Worm (Caenorhabditis elegans): ENCODE results near the gene fbxa-60.

Gene fbxa-60

ce11 chrIII:907311-907710 is 38.8 kb downstream of the fbxa-60 start, which contains the start of gene F23H11.4:
Gene F23H11.4 (minus strand): TSS chrIII:907539.
- TF ChIP-seq efl-1 (optimal IDR thresholded peaks at IDR 0.05), result no peak
- TF ChIP-seq efl-1 (GFP tag; optimal IDR thresholded peaks at IDR 0.05 in 1 of 2), result peak in 1 of 2 experiments; percentile 71
- no peak for TF ChIP-seq hlh-4 (tag; optimal IDR thresholded peaks at IDR 0.05)

- TF ChIP-seq lin-15B (tag; optimal IDR thresholded peaks at IDR 0.05) (peak; percentile 42), hpl-2 (GFP tag; optimal IDR thresholded peaks at IDR 0.05) (no peak), nhr-47 (tag; optimal IDR thresholded peaks at IDR 0.05) (peak; percentile 4), efl-1 (optimal IDR thresholded peaks at IDR 0.05) (peak; percentile 55 to 70), efl-1 (GFP tag; optimal IDR thresholded peaks at IDR 0.05 in 1 of 2) (peak; percentile 78 to 97), lin-35 (GFP tag; optimal IDR thresholded peaks at IDR 0.05) (peak; percentile 42 to 87), nhr-20 (tag; optimal IDR thresholded peaks at IDR 0.05) (peak; percentile 6), nhr-71 (tag; optimal IDR thresholded peaks at IDR 0.05) (peak; percentile 36), snu-23 (GFP tag; optimal IDR thresholded peaks at IDR 0.05) (peak; percentile 3), unc-130 (tag; optimal IDR thresholded peaks at IDR 0.05) (no peak), dpl-1 (GFP tag; optimal IDR thresholded peaks at IDR 0.05) (peak; percentile 61 to 81 (median 73)), blmp-1 (tag; optimal IDR thresholded peaks at IDR 0.05) (peak; percentile 9), C16A3.4 (tag; optimal IDR thresholded peaks at IDR 0.05) (peak; percentile 15), ceh-63 (GFP tag; optimal IDR thresholded peaks at IDR 0.05) (no peak), tlp-1 (tag; optimal IDR thresholded peaks at IDR 0.05) (no peak)
These were observed 44.4 kb downstream of the fbxa-60 start for ce11 chrIII:901600-902250.

- no peak for TF ChIP-seq efl-1 (optimal IDR thresholded peaks at IDR 0.05)
- peak in 1 of 2 experiments; percentile 90 for TF ChIP-seq efl-1 (GFP tag; optimal IDR thresholded peaks at IDR 0.05 in 1 of 2)
- TF ChIP-seq xbp-1 (tag; optimal IDR thresholded peaks at IDR 0.05), result no peak
These were observed 45.0 kb downstream of the fbxa-60 start, which contains the start of gene sucl-2 for ce11 chrIII:901148-901547. Gene sucl-2 (minus strand): TSS chrIII:901412.

- TF ChIP-seq ceh-82 (tag; optimal IDR thresholded peaks at IDR 0.05), result no peak
- TF ChIP-seq snu-23 (GFP tag; optimal IDR thresholded peaks at IDR 0.05), result no peak
These were observed 46.0 kb downstream of the fbxa-60 start for ce11 chrIII:900134-900533.

ce11 chrIII:896904-897303 is 49.2 kb downstream of the fbxa-60 start:
- TF ChIP-seq ces-1 (GFP tag; optimal IDR thresholded peaks at IDR 0.05) (no peak), lin-39 (tag; optimal IDR thresholded peaks at IDR 0.05) (no peak), hlh-4 (tag; optimal IDR thresholded peaks at IDR 0.05) (no peak)

ce11 chrIII:895525-895924 is 50.6 kb downstream of the fbxa-60 start, which contains the start of the genes ztf-18 and F23H11.2:
Gene ztf-18 (minus strand): TSS chrIII:895712.
Gene F23H11.2 (plus strand): TSS chrIII:895747.
- no peak for TF ChIP-seq egl-27 (tag; optimal IDR thresholded peaks at IDR 0.05)
- peak; percentile 37 for TF ChIP-seq blmp-1 (tag; optimal IDR thresholded peaks at IDR 0.05)
- TF ChIP-seq mef-2 (tag; optimal IDR thresholded peaks at IDR 0.05), result no peak
- no peak for TF ChIP-seq pqm-1 (tag; optimal IDR thresholded peaks at IDR 0.05)
- no peak for TF ChIP-seq zag-1 (tag; optimal IDR thresholded peaks at IDR 0.05)
- no peak for TF ChIP-seq hpl-2 (GFP tag; optimal IDR thresholded peaks at IDR 0.05)
- no peak for TF ChIP-seq efl-3 (GFP tag; optimal IDR thresholded peaks at IDR 0.05)
- TF ChIP-seq efl-1 (optimal IDR thresholded peaks at IDR 0.05), result no peak
- peak; percentile 10 to 71 for TF ChIP-seq efl-1 (GFP tag; optimal IDR thresholded peaks at IDR 0.05 in 1 of 2)
- TF ChIP-seq nhr-77 (tag; optimal IDR thresholded peaks at IDR 0.05), result no peak
- no peak for TF ChIP-seq nhr-12 (tag; optimal IDR thresholded peaks at IDR 0.05)
- no peak for TF ChIP-seq nhr-11 (tag; optimal IDR thresholded peaks at IDR 0.05)
- TF ChIP-seq ces-1 (GFP tag; optimal IDR thresholded peaks at IDR 0.05), result no peak
- TF ChIP-seq isw-1 (GFP tag; IDR thresholded peaks at IDR 0.05), result no peak
- no peak for TF ChIP-seq nhr-19 (GFP tag; conservative IDR thresholded peaks at IDR 0.05)
- TF ChIP-seq swsn-7 (tag; optimal IDR thresholded peaks at IDR 0.05), result no peak
- TF ChIP-seq alr-1 (tag; optimal IDR thresholded peaks at IDR 0.05; ENCODE audit: borderline replicate concordance), result no peak
- no peak for TF ChIP-seq sox-4 (tag; optimal IDR thresholded peaks at IDR 0.05)
- TF ChIP-seq dpl-1 (GFP tag; optimal IDR thresholded peaks at IDR 0.05), result peak in 2 of 3 experiments; percentile 7 to 18
- no peak for TF ChIP-seq aha-1 (tag; optimal IDR thresholded peaks at IDR 0.05)
- no peak for TF ChIP-seq unc-98 (GFP tag; IDR thresholded peaks at IDR 0.05)
- no peak for TF ChIP-seq unc-62 (GFP tag; optimal IDR thresholded peaks at IDR 0.05)
- TF ChIP-seq nhr-84 (tag; optimal IDR thresholded peaks at IDR 0.05), result no peak
- no peak for TF ChIP-seq snpc-4 (tag; optimal IDR thresholded peaks at IDR 0.05)
- no peak for TF ChIP-seq mdl-1 (tag; optimal IDR thresholded peaks at IDR 0.05)
- TF ChIP-seq C16A3.4 (tag; optimal IDR thresholded peaks at IDR 0.05), result no peak
- no peak for TF ChIP-seq dsc-1 (tag; optimal IDR thresholded peaks at IDR 0.05)
- no peak for TF ChIP-seq aly-2 (tag; optimal IDR thresholded peaks at IDR 0.05)
- peak; percentile 1 for TF ChIP-seq lin-15B (tag; optimal IDR thresholded peaks at IDR 0.05)
- peak in 1 of 2 experiments; percentile 43 for TF ChIP-seq lin-35 (GFP tag; optimal IDR thresholded peaks at IDR 0.05)

Measured in whole organism, L1 larva.